Worm (Caenorhabditis elegans): ENCODE data around the gene Y57G11A.2.

DNA sequence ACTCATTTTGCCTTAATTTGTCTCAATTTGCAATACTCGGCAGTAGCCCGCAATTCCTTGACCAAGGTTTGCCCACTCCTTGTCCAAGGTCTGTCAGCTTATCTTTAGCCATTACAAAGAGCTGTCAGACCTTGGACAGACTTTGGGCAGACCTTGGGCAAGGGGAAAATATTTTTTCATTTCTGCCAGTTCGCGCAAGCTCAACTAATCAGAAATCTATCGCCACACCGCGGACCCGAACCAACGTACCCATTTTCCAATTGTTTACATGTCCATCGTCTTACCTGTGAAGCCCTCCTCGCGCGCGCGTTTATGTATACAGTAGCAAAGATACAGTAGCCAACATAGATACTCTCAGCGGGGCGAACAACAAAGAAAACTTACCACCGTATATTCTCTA, 4.2 kb downstream of the Y57G11A.2 start:
- no peak for TF ChIP-seq him-1 (tag; optimal IDR thresholded peaks at IDR 0.05)
- TF ChIP-seq dao-5 (tag; optimal IDR thresholded peaks at IDR 0.05) = no peak
- TF ChIP-seq W03F9.2 (tag; optimal IDR thresholded peaks at IDR 0.05) = no peak

All from whole organism, L4/young adult.